Worm (Caenorhabditis elegans) whole organism, early embryonic: Measurements from ENCODE around the gene let-711.

ENCODE experiments used
- B0310.2 ChIP-seq: sonication (generic microtip); optimal IDR thresholded peaks from 2 replicates; lab custom pipeline; 2016; ENCODE audit warnings: mild to moderate bottlenecking, missing genetic modification characterization, missing compliant biosample characterization
- ama-1 ChIP-seq: fragments of 150-350 bp; optimal IDR thresholded peaks from 2 replicates; lab custom pipeline; 2014
- flt-1 ChIP-seq: fragments of 200-800 bp; sonication (Bioruptor generic); IDR thresholded peaks from 2 replicates; pipeline ENCODE4 v1.3.6; 2022; ENCODE audit warnings: missing genetic modification characterization, missing compliant biosample characterization
- tbx-11 ChIP-seq: fragments of 200-800 bp; sonication (Bioruptor generic); IDR thresholded peaks from 2 replicates; pipeline ENCODE4 v1.3.6; 2022; ENCODE audit warnings: missing genetic modification characterization, missing compliant biosample characterization
- tbx-37 ChIP-seq: fragments of 200-800 bp; sonication (Bioruptor generic); conservative IDR thresholded peaks from 2 replicates; pipeline ENCODE4 v1.3.6; 2022; ENCODE audit warnings: missing genetic modification reagents, missing genetic modification characterization, missing compliant biosample characterization

ce11 chrIII:6951435-6951834 lies 4.9 kb downstream of the let-711 start:
- TF ChIP-seq B0310.2 (no peak), tbx-11 (no peak), flt-1 (no peak), tbx-37 (GFP tag; lab: Robert Waterston, UW) (no peak), ama-1 (lab: Kevin White, UChicago) (no peak)
